Worm (Caenorhabditis elegans): ENCODE results near the gene srd-39.

Gene srd-39

DNA sequence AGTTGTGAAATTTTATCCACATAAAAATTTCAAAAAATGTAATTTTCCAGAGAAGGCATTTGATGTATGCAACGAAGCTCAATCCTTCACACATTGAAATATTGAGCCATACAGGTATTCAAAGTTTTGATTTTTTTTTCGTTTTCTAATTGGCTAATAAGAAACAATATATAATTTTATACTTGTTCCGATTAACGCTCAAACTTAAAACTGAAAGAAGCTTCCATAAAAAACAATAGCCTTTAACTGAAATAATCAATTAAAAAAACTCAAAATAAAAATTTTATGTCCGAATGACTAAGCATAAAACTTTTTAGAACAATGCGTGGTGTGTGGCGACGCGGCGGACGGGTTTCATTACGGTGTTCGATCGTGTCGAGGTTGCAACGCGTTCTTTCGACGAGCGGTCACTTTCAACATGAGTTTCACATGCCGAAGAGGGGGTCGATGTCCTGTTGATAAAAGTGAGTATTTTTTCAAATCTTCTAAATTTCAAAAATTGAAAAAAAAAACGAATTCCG, 48.4 kb downstream of the srd-39 start, which contains the start of gene nhr-32:
Gene nhr-32 (plus strand): TSS at position 51 of the 521 bp plus-strand sequence.
- no peak for TF ChIP-seq unc-130 (GFP tag; optimal IDR thresholded peaks at IDR 0.05)
- no peak for TF ChIP-seq cey-2 (tag; optimal IDR thresholded peaks at IDR 0.05; ENCODE audit: borderline replicate concordance, insufficient read depth)
- no peak for TF ChIP-seq daf-12 (tag; optimal IDR thresholded peaks at IDR 0.05)
- no peak for TF ChIP-seq skn-1 (tag; optimal IDR thresholded peaks at IDR 0.05)
- TF ChIP-seq dmd-6 (GFP tag; IDR thresholded peaks at IDR 0.05), result peak; percentile 24
- peak; percentile 19 for TF ChIP-seq mes-2 (tag; optimal IDR thresholded peaks at IDR 0.05; ENCODE audit: poor library complexity, severe bottlenecking)
- no peak for TF ChIP-seq nhr-6 (tag; optimal IDR thresholded peaks at IDR 0.05)
- no peak for TF ChIP-seq Y75B8A.6 (GFP tag; IDR thresholded peaks at IDR 0.05)
- TF ChIP-seq jun-1 (tag; optimal IDR thresholded peaks at IDR 0.05), result no peak
- no peak for TF ChIP-seq madf-5 (GFP tag; IDR thresholded peaks at IDR 0.05)
- TF ChIP-seq hlh-30 (tag; optimal IDR thresholded peaks at IDR 0.05; ENCODE audit: insufficient read depth), result peak; percentile 28
- no peak for TF ChIP-seq duxl-1 (tag; optimal IDR thresholded peaks at IDR 0.05; ENCODE audit: poor library complexity)
- no peak for TF ChIP-seq ceh-28 (tag; optimal IDR thresholded peaks at IDR 0.05)
- no peak for TF ChIP-seq D1046.2 (GFP tag; IDR thresholded peaks at IDR 0.05)
- peak; percentile 58 for TF ChIP-seq aha-1 (tag)
- TF ChIP-seq unc-39 (tag; optimal IDR thresholded peaks at IDR 0.05), result no peak
- no peak for TF ChIP-seq zfp-2 (tag; optimal IDR thresholded peaks at IDR 0.05)
- peak in 1 of 2 experiments; percentile 22 for TF ChIP-seq mdl-1 (tag; optimal IDR thresholded peaks at IDR 0.05)
- peak; percentile 23 for TF ChIP-seq mxl-3 (GFP tag; optimal IDR thresholded peaks at IDR 0.05)
- TF ChIP-seq sdz-12 (GFP tag; optimal IDR thresholded peaks at IDR 0.05), result no peak
- peak in 1 of 2 experiments; percentile 89 for TF ChIP-seq unc-62 (GFP tag; optimal IDR thresholded peaks at IDR 0.05 in 1 of 2)
- TF ChIP-seq unc-62 (tag; optimal IDR thresholded peaks at IDR 0.05), result no peak

DNA sequence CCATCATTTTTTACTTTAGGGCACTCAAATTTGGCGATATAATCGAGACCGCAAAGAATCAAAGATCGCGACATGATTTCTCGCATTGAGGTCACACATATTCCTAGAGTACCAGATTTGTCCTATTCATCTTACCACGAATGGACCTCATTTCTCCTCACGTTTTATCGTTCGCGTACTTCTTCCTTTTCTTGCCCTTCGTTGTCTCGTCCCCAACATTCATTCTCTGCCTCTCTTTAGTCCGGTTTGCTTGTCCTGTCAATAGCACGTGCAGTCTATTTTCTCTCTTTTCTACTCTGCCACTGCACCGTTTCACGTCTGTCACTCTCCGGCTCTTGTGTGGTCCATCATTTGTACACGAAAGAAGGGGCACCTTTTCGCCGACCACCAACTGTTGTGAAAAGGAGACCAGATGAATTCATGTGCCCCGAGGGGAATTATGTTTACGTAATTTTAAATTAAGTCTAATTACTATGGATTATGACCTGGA, 49.0 kb downstream of the srd-39 start:
- TF ChIP-seq dve-1 (tag; optimal IDR thresholded peaks at IDR 0.05; ENCODE audit: insufficient read depth) (peak; percentile 35), mxl-3 (GFP tag; optimal IDR thresholded peaks at IDR 0.05) (peak; percentile 86), Y5F2A.4 (GFP tag; optimal IDR thresholded peaks at IDR 0.05) (no peak), lir-3 (tag; optimal IDR thresholded peaks at IDR 0.05) (no peak), madf-9 (GFP tag; conservative IDR thresholded peaks at IDR 0.05) (no peak), hlh-30 (tag; optimal IDR thresholded peaks at IDR 0.05; ENCODE audit: insufficient read depth) (peak; percentile 93), aha-1 (tag) (peak; percentile 50), ztf-7 (tag; optimal IDR thresholded peaks at IDR 0.05) (peak; percentile 35), unc-62 (GFP tag; optimal IDR thresholded peaks at IDR 0.05 in 1 of 2) (peak in 1 of 2 experiments; percentile 99), unc-62 (tag; optimal IDR thresholded peaks at IDR 0.05) (no peak), daf-8 (GFP tag; IDR thresholded peaks at IDR 0.05) (no peak), spr-1 (tag; optimal IDR thresholded peaks at IDR 0.05) (no peak), nhr-10 (tag; optimal IDR thresholded peaks at IDR 0.05) (peak; percentile 73), daf-16 (GFP tag; optimal IDR thresholded peaks at IDR 0.05) (peak in 1 of 2 experiments; percentile 57), daf-16 (tag; optimal IDR thresholded peaks at IDR 0.05) (peak; percentile 77), pha-4 (GFP tag; IDR thresholded peaks at IDR 0.05) (no peak), pha-4 (tag; optimal IDR thresholded peaks at IDR 0.05) (peak; percentile 49), jun-1 (tag; optimal IDR thresholded peaks at IDR 0.05) (no peak), php-3 (GFP tag; IDR thresholded peaks at IDR 0.05) (no peak), nhr-11 (tag; optimal IDR thresholded peaks at IDR 0.05) (peak; percentile 87), attf-4 (tag; optimal IDR thresholded peaks at IDR 0.05) (no peak), dmd-6 (GFP tag; IDR thresholded peaks at IDR 0.05) (peak; percentile 74), ama-1 (optimal IDR thresholded peaks at IDR 0.05) (no peak), saeg-2 (GFP tag; IDR thresholded peaks at IDR 0.05) (no peak), nhr-237 (tag; optimal IDR thresholded peaks at IDR 0.05) (no peak), mes-2 (tag; optimal IDR thresholded peaks at IDR 0.05; ENCODE audit: poor library complexity, severe bottlenecking) (peak; percentile 68), ZK337.2 (GFP tag; IDR thresholded peaks at IDR 0.05) (no peak), rbr-2 (tag; optimal IDR thresholded peaks at IDR 0.05) (peak; percentile 55), mep-1 (tag; optimal IDR thresholded peaks at IDR 0.05) (peak; percentile 81), egl-27 (tag; optimal IDR thresholded peaks at IDR 0.05) (no peak), ceh-20 (GFP tag; IDR thresholded peaks at IDR 0.05) (no peak), spr-3 (GFP tag; optimal IDR thresholded peaks at IDR 0.05) (no peak), F37D6.2 (tag; optimal IDR thresholded peaks at IDR 0.05) (no peak), nhr-6 (tag; optimal IDR thresholded peaks at IDR 0.05) (peak; percentile 61), nhr-28 (tag; optimal IDR thresholded peaks at IDR 0.05) (peak; percentile 74), ceh-28 (tag; optimal IDR thresholded peaks at IDR 0.05) (no peak), nhr-42 (GFP tag; IDR thresholded peaks at IDR 0.05) (no peak)

Data from whole organism, L4 larva.